Worm (Caenorhabditis elegans) whole organism, young adult: Measurements from ENCODE around the gene zmp-5.

Experiments used
- C06A6.2 ChIP-seq: fragments of 200-800 bp; sonication (Bioruptor generic); conservative IDR thresholded peaks from 2 replicates; pipeline ENCODE4 v1.3.6; 2022; ENCODE audit warnings: missing genetic modification characterization, missing compliant biosample characterization
- athp-1 ChIP-seq: sonication (generic microtip); optimal IDR thresholded peaks from 2 replicates; lab custom pipeline; 2017; ENCODE audit warnings: mild to moderate bottlenecking, missing genetic modification characterization, missing compliant biosample characterization
- bed-1 ChIP-seq: fragments of 200-800 bp; sonication (Bioruptor generic); IDR thresholded peaks from 2 replicates; pipeline ENCODE4 v1.3.6; 2022; ENCODE audit warnings: missing genetic modification reagents, missing genetic modification characterization, missing compliant biosample characterization
- ceh-100 ChIP-seq: fragments of 200-800 bp; sonication (Bioruptor generic); IDR thresholded peaks from 2 replicates; pipeline ENCODE4 v1.3.6; 2022; ENCODE audit warnings: missing genetic modification reagents, missing genetic modification characterization, missing compliant biosample characterization
- chd-7 ChIP-seq: sonication (generic microtip); optimal IDR thresholded peaks from 2 replicates; lab custom pipeline; 2016; ENCODE audit warnings: mild to moderate bottlenecking, missing genetic modification characterization, moderate library complexity, missing compliant biosample characterization
- ekl-4 ChIP-seq: fragments of 200-800 bp; sonication (Bioruptor generic); IDR thresholded peaks from 2 replicates; pipeline ENCODE4 v1.3.6; 2022; ENCODE audit warnings: missing genetic modification reagents, missing genetic modification characterization, missing compliant biosample characterization
- lsl-1 ChIP-seq: fragments of 200-800 bp; sonication (Bioruptor generic); optimal IDR thresholded peaks from 2 replicates; lab custom pipeline; 2018; ENCODE audit warnings: mild to moderate bottlenecking, missing genetic modification characterization, moderate library complexity, missing compliant biosample characterization
- nhr-27 ChIP-seq: fragments of 200-800 bp; sonication (Bioruptor generic); optimal IDR thresholded peaks from 2 replicates; lab custom pipeline; 2018; ENCODE audit warnings: mild to moderate bottlenecking, missing genetic modification characterization, moderate library complexity, missing compliant biosample characterization
- rpc-1 ChIP-seq, 2 experiments: fragments of 150-350 bp in 1 of 2; sonication (generic microtip) in 1 of 2; optimal IDR thresholded peaks; 2 replicates each; lab custom pipeline; 2014 to 2018; ENCODE audit warnings: missing biosample characterization in 1 of 2, missing genetic modification characterization in 1 of 2, missing genetic modification reagents in 1 of 2, missing genotype in 1 of 2
- tlf-1 ChIP-seq: fragments of 200-800 bp; sonication (Bioruptor generic); optimal IDR thresholded peaks from 2 replicates; lab custom pipeline; 2018; ENCODE audit warnings: mild to moderate bottlenecking, missing genetic modification characterization, missing compliant biosample characterization
- unc-130 ChIP-seq: sonication (generic microtip); optimal IDR thresholded peaks from 2 replicates; lab custom pipeline; 2016; ENCODE audit warnings: missing genetic modification reagents, missing genetic modification characterization, missing compliant biosample characterization
- unc-62 ChIP-seq: fragments of 150-350 bp; optimal IDR thresholded peaks from 2 replicates; lab custom pipeline; 2014; ENCODE audit warnings: missing biosample characterization, missing genetic modification reagents, missing genetic modification characterization
- ztf-22 ChIP-seq: fragments of 200-800 bp; sonication (Bioruptor generic); optimal IDR thresholded peaks from 2 replicates; lab custom pipeline; 2018; ENCODE audit warnings: mild to moderate bottlenecking, missing genetic modification characterization, moderate library complexity, missing compliant biosample characterization
- ztf-25 ChIP-seq: fragments of 200-800 bp; sonication (Bioruptor generic); IDR thresholded peaks from 2 replicates; pipeline ENCODE4 v1.3.6; 2022; ENCODE audit warnings: missing genetic modification reagents, missing genetic modification characterization, missing compliant biosample characterization

DNA sequence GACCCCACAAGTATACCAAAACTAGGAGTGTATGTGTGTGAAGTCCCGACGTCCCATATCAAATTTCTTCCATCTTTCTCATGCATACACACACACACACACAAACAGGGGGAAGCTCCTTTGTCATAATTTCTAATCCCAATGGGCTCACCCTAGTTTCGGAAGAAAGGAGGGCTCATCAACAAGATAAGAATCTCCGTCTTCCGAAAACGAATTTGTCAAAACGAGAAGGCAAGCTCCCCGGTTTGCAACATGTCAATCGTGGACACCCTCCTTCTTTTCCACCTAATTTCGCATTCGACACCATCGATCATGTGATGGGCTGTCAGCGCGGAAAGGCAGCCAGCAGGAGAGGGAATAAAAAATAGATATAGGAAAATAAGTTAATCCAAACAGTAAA lies 43.4 kb downstream of the zmp-5 start:
- no peak for TF ChIP-seq rpc-1 (optimal IDR thresholded peaks at IDR 0.05; lab: Kevin White, UChicago)
- TF ChIP-seq rpc-1 (tag; optimal IDR thresholded peaks at IDR 0.05; lab: Kevin White, UChicago): no peak
- TF ChIP-seq ztf-25 (GFP tag; lab: Robert Waterston, UW): no peak
- peak; percentile 24 for TF ChIP-seq ztf-22 (GFP tag; lab: Kevin White, UChicago)
- no peak for TF ChIP-seq unc-130 (GFP tag; lab: Kevin White, UChicago)
- TF ChIP-seq C06A6.2: no peak
- TF ChIP-seq chd-7 (tag; lab: Kevin White, UChicago): no peak
- TF ChIP-seq ekl-4 (GFP tag; lab: Robert Waterston, UW): no peak
- TF ChIP-seq lsl-1 (GFP tag; lab: Kevin White, UChicago): no peak
- TF ChIP-seq tlf-1 (GFP tag; lab: Kevin White, UChicago): no peak
- no peak for TF ChIP-seq nhr-27 (tag; lab: Kevin White, UChicago)
- no peak for TF ChIP-seq athp-1 (tag; lab: Kevin White, UChicago)
- no peak for TF ChIP-seq ceh-100
- peak; percentile 25 for TF ChIP-seq unc-62 (GFP tag; lab: Kevin White, UChicago)
- TF ChIP-seq bed-1 (GFP tag; lab: Robert Waterston, UW): no peak
